Fruit fly (Drosophila melanogaster): Measurements from ENCODE around the gene dally.

DNA sequence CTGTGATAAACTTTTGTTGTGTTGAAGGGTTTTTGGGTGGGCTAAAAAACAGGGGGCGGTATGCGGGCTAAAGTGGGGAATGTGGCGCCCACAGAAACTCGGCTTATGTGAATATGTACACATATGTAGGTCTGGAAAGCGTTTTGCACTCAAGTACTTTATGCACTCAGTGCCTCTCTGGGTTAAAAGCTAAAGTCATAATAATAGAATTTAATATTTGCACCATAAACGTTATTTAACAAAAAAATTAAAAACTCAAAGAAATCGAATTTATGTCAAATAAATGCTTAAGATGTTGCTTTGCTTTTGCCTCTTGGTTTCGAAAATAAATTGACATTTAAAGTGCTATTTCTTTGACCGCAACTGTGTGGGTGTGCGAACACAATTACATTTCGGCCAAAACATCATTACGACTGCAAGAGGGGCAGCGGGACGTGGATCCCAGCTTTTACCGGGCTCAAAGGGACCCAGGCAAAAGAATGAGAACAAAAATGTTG, 97.2 kb downstream of the dally start:
- TF ChIP-seq psq (optimal IDR thresholded peaks at IDR 0.05): no peak
- TF ChIP-seq Sin3A (optimal IDR thresholded peaks at IDR 0.05): no peak
- no peak for TF ChIP-seq insv (optimal IDR thresholded peaks at IDR 0.05)

Measured in Kc167 (cell line).